Fruit fly (Drosophila melanogaster) whole organism, embryonic: ENCODE results near the gene CG42542.

Experiments
- Adf1 ChIP-seq: fragments of 200-800 bp; sonication (Bioruptor generic); IDR thresholded peaks from 2 replicates; pipeline ENCODE4 v1.3.6; 2022; ENCODE audit warnings: missing biosample characterization, missing genetic modification characterization
- Atf6 ChIP-seq: fragments of 200-800 bp; sonication (Bioruptor generic); IDR thresholded peaks from 2 replicates; pipeline ENCODE4 v1.3.6; 2022; ENCODE audit warnings: missing biosample characterization, missing genetic modification characterization
- C15 ChIP-seq: fragments of 200-800 bp; sonication (Bioruptor generic); IDR thresholded peaks from 3 replicates; pipeline ENCODE4 v1.3.6; 2022; ENCODE audit warnings: missing biosample characterization, missing genetic modification characterization
- CG10565 ChIP-seq: fragments of 200-800 bp; sonication (Bioruptor generic); optimal IDR thresholded peaks from 3 replicates; lab custom pipeline; 2016; ENCODE audit warnings: missing biosample characterization, mild to moderate bottlenecking, missing genetic modification characterization
- CG11723 ChIP-seq: fragments of 200-800 bp; sonication (Bioruptor generic); optimal IDR thresholded peaks from 2 replicates; lab custom pipeline; 2017; ENCODE audit warnings: missing biosample characterization, mild to moderate bottlenecking, missing genetic modification characterization
- CG12299 ChIP-seq: fragments of 200-800 bp; sonication (Bioruptor generic); optimal IDR thresholded peaks from 2 replicates; lab custom pipeline; 2018; ENCODE audit warnings: missing biosample characterization, mild to moderate bottlenecking, missing genetic modification characterization
- CG13894 ChIP-seq: fragments of 200-800 bp; sonication (Bioruptor generic); optimal IDR thresholded peaks from 3 replicates; lab custom pipeline; 2018; ENCODE audit warnings: missing biosample characterization, mild to moderate bottlenecking, missing genetic modification characterization, moderate library complexity
- CG18476 ChIP-seq: fragments of 200-800 bp; sonication (Bioruptor generic); optimal IDR thresholded peaks from 2 replicates; lab custom pipeline; 2016; ENCODE audit warnings: missing biosample characterization, mild to moderate bottlenecking, missing genetic modification characterization
- CG18599 ChIP-seq: fragments of 200-800 bp; sonication (Bioruptor generic); optimal IDR thresholded peaks from 3 replicates; lab custom pipeline; 2017; ENCODE audit warnings: missing biosample characterization, missing genetic modification characterization, mild to moderate bottlenecking, moderate library complexity, missing genetic modification reagents
- CG34224 ChIP-seq: fragments of 200-800 bp; sonication (Bioruptor generic); IDR thresholded peaks from 3 replicates; pipeline ENCODE4 v1.3.6; 2022; ENCODE audit warnings: missing biosample characterization, missing genetic modification characterization; ENCODE audit not compliant: partially characterized antibody
- CG4328 ChIP-seq: fragments of 200-800 bp; sonication (Bioruptor generic); optimal IDR thresholded peaks from 3 replicates; lab custom pipeline; 2017; ENCODE audit warnings: missing biosample characterization, missing genetic modification reagents, missing genetic modification characterization
- CG5245 ChIP-seq: fragments of 200-800 bp; sonication (Bioruptor generic); optimal IDR thresholded peaks from 3 replicates; lab custom pipeline; 2016; ENCODE audit warnings: missing biosample characterization, missing genetic modification characterization
- CG6272 ChIP-seq: fragments of 200-800 bp; sonication (Bioruptor generic); IDR thresholded peaks from 2 replicates; pipeline ENCODE4 v1.3.6; 2022; ENCODE audit warnings: missing biosample characterization, missing genetic modification characterization
- CG6689 ChIP-seq: fragments of 200-800 bp; sonication (Bioruptor generic); IDR thresholded peaks from 2 replicates; pipeline ENCODE4 v1.3.6; 2022; ENCODE audit warnings: missing biosample characterization, missing genetic modification characterization
- CG6813 ChIP-seq: fragments of 200-800 bp; sonication (Bioruptor generic); optimal IDR thresholded peaks from 2 replicates; lab custom pipeline; 2017; ENCODE audit warnings: missing biosample characterization, missing genetic modification characterization, mild to moderate bottlenecking, moderate library complexity, missing genetic modification reagents
- CG6854 ChIP-seq: fragments of 200-800 bp; sonication (Bioruptor generic); optimal IDR thresholded peaks from 3 replicates; lab custom pipeline; 2017; ENCODE audit warnings: missing biosample characterization, mild to moderate bottlenecking, missing genetic modification characterization
- CG7372 ChIP-seq: fragments of 200-800 bp; sonication (Bioruptor generic); IDR thresholded peaks from 2 replicates; pipeline ENCODE4 v1.3.6; 2022; ENCODE audit warnings: missing biosample characterization, missing genetic modification characterization
- CG7745 ChIP-seq: fragments of 200-800 bp; sonication (Bioruptor generic); optimal IDR thresholded peaks from 2 replicates; lab custom pipeline; 2018; ENCODE audit warnings: missing biosample characterization, mild to moderate bottlenecking, missing genetic modification characterization, moderate library complexity
- CG8765 ChIP-seq: fragments of 200-800 bp; sonication (Bioruptor generic); IDR thresholded peaks from 2 replicates; pipeline ENCODE4 v1.3.6; 2022; ENCODE audit warnings: missing biosample characterization, missing genetic modification characterization
- CG9932 ChIP-seq: fragments of 200-800 bp; sonication (Bioruptor generic); IDR thresholded peaks from 2 replicates; pipeline ENCODE4 v1.3.6; 2022; ENCODE audit warnings: missing biosample characterization, missing genetic modification characterization
- Deaf1 ChIP-seq: fragments of 200-800 bp; optimal IDR thresholded peaks from 3 replicates; lab custom pipeline; 2019; ENCODE audit warnings: missing biosample characterization, mild to moderate bottlenecking, missing genetic modification characterization, moderate library complexity
- HmgZ ChIP-seq: fragments of 200-800 bp; sonication (Bioruptor generic); optimal IDR thresholded peaks from 2 replicates; lab custom pipeline; 2018; ENCODE audit warnings: missing biosample characterization, mild to moderate bottlenecking, missing genetic modification characterization
- Hmr ChIP-seq: fragments of 200-800 bp; sonication (Bioruptor generic); optimal IDR thresholded peaks from 3 replicates; lab custom pipeline; 2017; ENCODE audit warnings: mild to moderate bottlenecking, missing biosample characterization, missing genetic modification reagents, missing genetic modification characterization
- NC2β ChIP-seq: fragments of 200-800 bp; sonication (Bioruptor generic); optimal IDR thresholded peaks from 2 replicates; lab custom pipeline; 2016; ENCODE audit warnings: missing biosample characterization, missing genetic modification characterization
- Rfx ChIP-seq: fragments of 200-800 bp; sonication (Bioruptor generic); IDR thresholded peaks from 2 replicates; pipeline ENCODE4 v1.3.6; 2022; ENCODE audit warnings: missing biosample characterization, missing genetic modification characterization
- Sox100B ChIP-seq: fragments of 200-800 bp; sonication (Bioruptor generic); optimal IDR thresholded peaks from 3 replicates; lab custom pipeline; 2018; ENCODE audit warnings: missing biosample characterization, mild to moderate bottlenecking, missing genetic modification characterization
- Sry-δ ChIP-seq: fragments of 200-800 bp; sonication (Bioruptor generic); optimal IDR thresholded peaks from 2 replicates; lab custom pipeline; 2016; ENCODE audit warnings: missing biosample characterization, missing genetic modification characterization
- abd-A ChIP-seq: fragments of 200-800 bp; sonication (Bioruptor generic); optimal IDR thresholded peaks from 3 replicates; lab custom pipeline; 2019; ENCODE audit warnings: missing biosample characterization, mild to moderate bottlenecking, missing genetic modification characterization, moderate library complexity
- az2 ChIP-seq: fragments of 200-800 bp; sonication (Bioruptor generic); optimal IDR thresholded peaks from 3 replicates; lab custom pipeline; 2016; ENCODE audit warnings: missing biosample characterization, missing genetic modification characterization
- br ChIP-seq: fragments of >200 bp; optimal IDR thresholded peaks from 2 replicates; lab custom pipeline; 2017
- caup ChIP-seq: fragments of 200-800 bp; sonication (Bioruptor generic); optimal IDR thresholded peaks from 3 replicates; lab custom pipeline; 2017; ENCODE audit warnings: missing biosample characterization, mild to moderate bottlenecking, missing genetic modification characterization, moderate library complexity; ENCODE audit not compliant: severe bottlenecking
- dm ChIP-seq: fragments of 200-800 bp; sonication (Bioruptor generic); optimal IDR thresholded peaks from 3 replicates; lab custom pipeline; 2016; ENCODE audit warnings: missing biosample characterization, missing genetic modification characterization
- dmrt11E ChIP-seq: fragments of 200-800 bp; sonication (Bioruptor generic); optimal IDR thresholded peaks from 3 replicates; lab custom pipeline; 2018; ENCODE audit warnings: missing biosample characterization, mild to moderate bottlenecking, missing genetic modification characterization, moderate library complexity
- esg ChIP-seq: fragments of 200-800 bp; sonication (Bioruptor generic); conservative IDR thresholded peaks from 2 replicates; pipeline ENCODE4 v1.3.6; 2022; ENCODE audit warnings: missing biosample characterization, missing genetic modification characterization
- fd102C ChIP-seq: fragments of 200-800 bp; sonication (Bioruptor generic); optimal IDR thresholded peaks from 2 replicates; lab custom pipeline; 2018; ENCODE audit warnings: missing biosample characterization, mild to moderate bottlenecking, missing genetic modification characterization, moderate library complexity
- h ChIP-seq: fragments of >200 bp; optimal IDR thresholded peaks from 2 replicates; lab custom pipeline; 2017
- hkb ChIP-seq, 2 experiments: fragments of 200-800 bp in 1 of 2; fragments of >200 bp in 1 of 2; sonication (Bioruptor generic) in 1 of 2; IDR thresholded peaks in 1 of 2; optimal IDR thresholded peaks in 1 of 2; 2 replicates each; pipeline versions ENCODE4 v1.3.6 to Lab custom; 2017 to 2022; ENCODE audit warnings: missing biosample characterization in 1 of 2, missing genetic modification characterization in 1 of 2
- knrl ChIP-seq: fragments of 200-800 bp; sonication (Bioruptor generic); IDR thresholded peaks from 3 replicates; pipeline ENCODE4 v1.3.6; 2022; ENCODE audit warnings: missing biosample characterization, missing genetic modification characterization; ENCODE audit not compliant: partially characterized antibody
- nerfin-1 ChIP-seq: fragments of 200-800 bp; sonication (Bioruptor generic); optimal IDR thresholded peaks from 3 replicates; lab custom pipeline; 2019; ENCODE audit warnings: missing biosample characterization, mild to moderate bottlenecking, missing genetic modification characterization, moderate library complexity
- nom ChIP-seq: fragments of 200-800 bp; sonication (Bioruptor generic); optimal IDR thresholded peaks from 2 replicates; lab custom pipeline; 2017; ENCODE audit warnings: missing biosample characterization, missing genetic modification characterization, mild to moderate bottlenecking, moderate library complexity, missing genetic modification reagents
- rib ChIP-seq: fragments of 200-800 bp; sonication (Bioruptor generic); IDR thresholded peaks from 2 replicates; pipeline ENCODE4 v1.3.6; 2022; ENCODE audit warnings: missing biosample characterization, missing genetic modification characterization
- ro ChIP-seq: fragments of 200-800 bp; sonication (Bioruptor generic); IDR thresholded peaks from 2 replicates; pipeline ENCODE4 v1.3.6; 2022; ENCODE audit warnings: missing biosample characterization, missing genetic modification characterization
- sc ChIP-seq, 3 experiments: fragments of >200 bp in 2 of 3; fragments of 200-800 bp in 1 of 3; sonication (Bioruptor generic) in 1 of 3; optimal IDR thresholded peaks; 2 replicates in 2 of 3; 3 replicates in 1 of 3; lab custom pipeline; 2017; ENCODE audit warnings: mild to moderate bottlenecking in 1 of 3, missing biosample characterization in 1 of 3, missing genetic modification characterization in 1 of 3, missing genetic modification reagents in 1 of 3
- slou ChIP-seq: fragments of 200-800 bp; sonication (Bioruptor generic); optimal IDR thresholded peaks from 3 replicates; lab custom pipeline; 2016; ENCODE audit warnings: missing biosample characterization, missing genetic modification characterization
- stc ChIP-seq: fragments of 200-800 bp; sonication (Bioruptor generic); IDR thresholded peaks from 2 replicates; pipeline ENCODE4 v1.3.6; 2022; ENCODE audit warnings: missing biosample characterization, missing genetic modification characterization
- tgo ChIP-seq: fragments of 200-800 bp; sonication (Bioruptor generic); IDR thresholded peaks from 3 replicates; pipeline ENCODE4 v1.3.6; 2022; ENCODE audit warnings: missing biosample characterization, missing genetic modification characterization
- tin ChIP-seq: fragments of 200-800 bp; sonication (Bioruptor generic); optimal IDR thresholded peaks from 3 replicates; lab custom pipeline; 2016; ENCODE audit warnings: missing biosample characterization, missing genetic modification characterization
- wor ChIP-seq: fragments of 200-800 bp; sonication (Bioruptor generic); IDR thresholded peaks from 2 replicates; pipeline ENCODE4 v1.3.6; 2022; ENCODE audit warnings: missing biosample characterization, missing genetic modification characterization

The CG42542 gene

DNA sequence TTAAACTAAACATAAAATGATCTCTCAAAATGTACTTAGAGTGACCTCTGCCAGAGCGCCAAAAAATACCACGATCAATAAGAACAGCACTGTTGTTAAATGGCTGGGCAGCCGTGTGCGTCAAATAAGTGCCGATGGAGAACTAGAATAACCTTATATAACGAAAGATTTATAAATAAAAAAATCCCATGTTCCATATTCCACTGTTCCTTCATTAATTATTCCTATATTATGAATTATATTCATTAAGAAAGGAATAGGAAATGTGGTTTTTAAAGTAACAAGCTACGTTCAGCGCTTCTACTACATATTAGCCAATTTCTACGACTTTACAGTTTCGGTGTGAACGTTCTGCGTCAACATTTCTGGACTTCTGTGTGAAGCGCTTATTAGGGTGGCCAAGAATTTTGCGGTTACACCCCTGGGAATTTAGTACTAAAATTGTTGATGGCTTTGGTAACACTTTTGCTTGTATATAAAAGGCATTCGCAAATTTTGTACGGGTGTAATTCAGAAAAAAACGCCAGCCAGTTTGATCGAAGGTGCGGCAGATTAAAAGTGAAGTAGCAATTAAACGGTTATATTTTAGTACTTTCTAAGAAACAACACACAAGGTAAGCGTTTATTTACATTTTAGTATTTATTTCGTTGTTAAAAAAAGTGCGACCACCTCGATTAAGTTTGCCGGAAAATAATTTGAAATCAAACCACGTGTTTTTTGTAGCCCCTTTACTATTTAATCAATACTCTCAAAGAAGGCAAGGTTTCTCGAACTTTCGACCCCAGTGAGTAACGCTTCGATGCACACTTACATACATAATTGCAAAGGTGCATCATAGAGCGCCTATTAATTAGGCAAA is 46.0 kb downstream of the CG42542 start, which contains the start of the genes tefu and Hsc70-4 (continued):
- peak; percentile 72; the same call in 1 of the 2 replicates for TF ChIP-seq CG6272
- peak; percentile 39; the same call in 1 of the 3 replicates for TF ChIP-seq knrl (GFP tag; lab: Robert Waterston, UW)
- TF ChIP-seq nerfin-1: peak; percentile 58
- TF ChIP-seq slou (GFP tag; lab: Kevin White, UChicago): peak; percentile 81
- TF ChIP-seq CG8765 (GFP tag; lab: Robert Waterston, UW): peak; percentile 78
- no peak for TF ChIP-seq Deaf1 (tag; lab: Kevin White, UChicago)
- TF ChIP-seq CG6813: no peak
- peak; percentile 64 for TF ChIP-seq nom (GFP tag; lab: Kevin White, UChicago)
- peak; percentile 78 for TF ChIP-seq tin (GFP tag; lab: Kevin White, UChicago)
- peak; percentile 41 for TF ChIP-seq CG18599 (GFP tag; lab: Kevin White, UChicago)
- no peak for TF ChIP-seq CG34224 (GFP tag; lab: Robert Waterston, UW)
- TF ChIP-seq Sry-δ (GFP tag; lab: Kevin White, UChicago): peak; percentile 53
- TF ChIP-seq Adf1: no peak; the same call in 1 of the 2 replicates
- peak; percentile 33 for TF ChIP-seq CG18476 (GFP tag; lab: Kevin White, UChicago)
- TF ChIP-seq CG6854 (GFP tag; lab: Kevin White, UChicago): no peak
- TF ChIP-seq CG9932: peak; percentile 90
- TF ChIP-seq hkb (optimal IDR thresholded peaks at IDR 0.05; lab: Kevin White, UChicago): peak; percentile 91
- TF ChIP-seq hkb (GFP tag; IDR thresholded peaks at IDR 0.05; lab: Robert Waterston, UW): peak; percentile 42
- TF ChIP-seq CG13894 (tag; lab: Kevin White, UChicago): peak; percentile 76
- TF ChIP-seq sc (optimal IDR thresholded peaks at IDR 0.05; lab: Kevin White, UChicago): no peak
- peak; percentile 2 for TF ChIP-seq sc (GFP tag; optimal IDR thresholded peaks at IDR 0.05; lab: Kevin White, UChicago)
- TF ChIP-seq CG7372: peak; percentile 73
- peak; percentile 55; the same call in 1 of the 3 replicates for TF ChIP-seq C15 (GFP tag; lab: Robert Waterston, UW)
- TF ChIP-seq ro (GFP tag; lab: Robert Waterston, UW): peak; percentile 66; the same call in 1 of the 2 replicates
- no peak for TF ChIP-seq fd102C (GFP tag; lab: Kevin White, UChicago)
- TF ChIP-seq CG7745 (tag; lab: Kevin White, UChicago): peak; percentile 41
- TF ChIP-seq CG4328 (GFP tag; lab: Kevin White, UChicago): no peak
- no peak for TF ChIP-seq abd-A
- TF ChIP-seq CG11723 (GFP tag; lab: Kevin White, UChicago): peak; percentile 69
- peak; percentile 61 for TF ChIP-seq dm (GFP tag; lab: Kevin White, UChicago)
- TF ChIP-seq Sox100B (GFP tag; lab: Kevin White, UChicago): peak; percentile 18
- TF ChIP-seq Hmr (GFP tag; lab: Kevin White, UChicago): peak; percentile 14
- TF ChIP-seq az2 (GFP tag; lab: Kevin White, UChicago): peak; percentile 65
- TF ChIP-seq CG10565: no peak
- TF ChIP-seq caup: peak; percentile 38
- peak; percentile 64 for TF ChIP-seq HmgZ (tag; lab: Kevin White, UChicago)
- peak; percentile 82 for TF ChIP-seq CG6689
- TF ChIP-seq h (lab: Kevin White, UChicago): no peak
- peak; percentile 46 for TF ChIP-seq CG5245
- peak; percentile 27 for TF ChIP-seq CG12299 (tag; lab: Kevin White, UChicago)
- TF ChIP-seq NC2β (GFP tag; lab: Kevin White, UChicago): peak; percentile 69
- peak; percentile 73 for TF ChIP-seq Atf6 (GFP tag; lab: Robert Waterston, UW)
- peak; percentile 74 for TF ChIP-seq esg
- TF ChIP-seq Rfx (GFP tag; lab: Robert Waterston, UW): peak; percentile 88
- TF ChIP-seq rib (GFP tag; lab: Robert Waterston, UW): peak; percentile 81; the same call in 1 of the 2 replicates
- TF ChIP-seq tgo (GFP tag; lab: Robert Waterston, UW): peak; percentile 80
- peak; percentile 73 for TF ChIP-seq dmrt11E
- TF ChIP-seq stc: 0 out of 2 replicates have a peak, but pooled peaks have one; percentile 29
- no peak for TF ChIP-seq br (lab: Kevin White, UChicago)
- TF ChIP-seq wor: peak; percentile 60
